Worm (Caenorhabditis elegans) whole organism, late embryonic: ENCODE data around the gene Y43F8A.1.

ENCODE experiments used
- C08G9.2 ChIP-seq: sonication (generic microtip); optimal IDR thresholded peaks from 2 replicates; lab custom pipeline; 2016; ENCODE audit warnings: mild to moderate bottlenecking, missing genetic modification characterization, moderate library complexity, missing compliant biosample characterization
- C38D4.7 ChIP-seq: fragments of 200-800 bp; sonication (Bioruptor generic); optimal IDR thresholded peaks from 2 replicates; lab custom pipeline; 2018; ENCODE audit warnings: mild to moderate bottlenecking, missing genetic modification characterization, moderate library complexity, missing compliant biosample characterization
- F13H6.1 ChIP-seq: sonication (generic microtip); optimal IDR thresholded peaks from 2 replicates; lab custom pipeline; 2016; ENCODE audit warnings: missing genetic modification characterization, missing compliant biosample characterization
- K09A11.1 ChIP-seq: sonication (generic microtip); optimal IDR thresholded peaks from 2 replicates; lab custom pipeline; 2017; ENCODE audit warnings: antibody characterized with exemption, mild to moderate bottlenecking, missing genetic modification characterization, missing compliant biosample characterization; ENCODE audit not compliant: insufficient read depth
- ama-1 ChIP-seq: fragments of 150-350 bp; optimal IDR thresholded peaks from 2 replicates; lab custom pipeline; 2014
- ceh-19 ChIP-seq: fragments of 200-800 bp; sonication (Bioruptor generic); optimal IDR thresholded peaks from 2 replicates; lab custom pipeline; 2018; ENCODE audit warnings: mild to moderate bottlenecking, missing genetic modification characterization, missing compliant biosample characterization
- ceh-2 ChIP-seq: sonication (generic microtip); optimal IDR thresholded peaks from 2 replicates; lab custom pipeline; 2016; ENCODE audit warnings: missing genotype, missing genetic modification characterization, missing compliant biosample characterization
- ceh-22 ChIP-seq: sonication (generic microtip); optimal IDR thresholded peaks from 2 replicates; lab custom pipeline; 2017; ENCODE audit warnings: missing biosample characterization, missing genetic modification characterization
- ceh-34 ChIP-seq: sonication (generic microtip); optimal IDR thresholded peaks from 2 replicates; lab custom pipeline; 2016; ENCODE audit warnings: mild to moderate bottlenecking, missing genetic modification characterization, missing compliant biosample characterization
- ceh-45 ChIP-seq: fragments of 200-800 bp; sonication (Bioruptor generic); IDR thresholded peaks from 2 replicates; pipeline ENCODE4 v1.3.6; 2022; ENCODE audit warnings: missing genetic modification reagents, missing genetic modification characterization, missing compliant biosample characterization
- ceh-9 ChIP-seq: sonication (generic microtip); optimal IDR thresholded peaks from 2 replicates; lab custom pipeline; 2016; ENCODE audit warnings: mild to moderate bottlenecking, missing genetic modification characterization, inconsistent platforms, missing compliant biosample characterization
- dmd-4 ChIP-seq: sonication (generic microtip); optimal IDR thresholded peaks from 2 replicates; lab custom pipeline; 2016; ENCODE audit warnings: borderline replicate concordance, missing genetic modification characterization, missing compliant biosample characterization
- elt-2 ChIP-seq: sonication (generic microtip); optimal IDR thresholded peaks from 2 replicates; lab custom pipeline; 2016; ENCODE audit warnings: missing genetic modification reagents, missing genetic modification characterization, missing compliant biosample characterization
- eyg-1 ChIP-seq: sonication (generic microtip); optimal IDR thresholded peaks from 2 replicates; lab custom pipeline; 2016; ENCODE audit warnings: missing genotype, missing genetic modification characterization, missing compliant biosample characterization
- fax-1 ChIP-seq: sonication (generic microtip); optimal IDR thresholded peaks from 2 replicates; lab custom pipeline; 2016; ENCODE audit warnings: missing genotype, missing genetic modification characterization, missing compliant biosample characterization
- fkh-10 ChIP-seq: fragments of 150-350 bp; optimal IDR thresholded peaks from 2 replicates; lab custom pipeline; 2014; ENCODE audit warnings: missing biosample characterization, missing genetic modification reagents, missing genetic modification characterization
- gmeb-2 ChIP-seq: sonication (generic microtip); optimal IDR thresholded peaks from 2 replicates; lab custom pipeline; 2016; ENCODE audit warnings: missing genetic modification characterization, inconsistent platforms, missing compliant biosample characterization
- hlh-15 ChIP-seq: sonication (generic microtip); optimal IDR thresholded peaks from 2 replicates; lab custom pipeline; 2016; ENCODE audit warnings: missing genetic modification characterization, missing compliant biosample characterization
- madf-2 ChIP-seq: sonication (generic microtip); optimal IDR thresholded peaks from 2 replicates; lab custom pipeline; 2017; ENCODE audit warnings: missing genetic modification characterization, missing compliant biosample characterization
- nhr-11 ChIP-seq: fragments of 150-350 bp; optimal IDR thresholded peaks from 2 replicates; lab custom pipeline; 2014; ENCODE audit warnings: missing biosample characterization, missing genetic modification characterization
- pag-3 ChIP-seq: sonication (generic microtip); optimal IDR thresholded peaks from 2 replicates; lab custom pipeline; 2016; ENCODE audit warnings: missing compliant biosample characterization, missing genetic modification characterization, borderline replicate concordance
- pha-4 ChIP-seq: fragments of 150-350 bp; optimal IDR thresholded peaks from 2 replicates; lab custom pipeline; 2018; ENCODE audit warnings: missing biosample characterization, missing genetic modification reagents, missing genetic modification characterization
- rnt-1 ChIP-seq: sonication (generic microtip); optimal IDR thresholded peaks from 2 replicates; lab custom pipeline; 2016; ENCODE audit warnings: missing genetic modification characterization, missing compliant biosample characterization
- syd-9 ChIP-seq: sonication (generic microtip); optimal IDR thresholded peaks from 2 replicates; lab custom pipeline; 2016; ENCODE audit warnings: mild to moderate bottlenecking, missing genetic modification characterization, moderate library complexity, missing compliant biosample characterization
- tbx-2 ChIP-seq: sonication (generic microtip); optimal IDR thresholded peaks from 2 replicates; lab custom pipeline; 2016; ENCODE audit warnings: missing genetic modification characterization, missing compliant biosample characterization
- tbx-7 ChIP-seq: sonication (generic microtip); optimal IDR thresholded peaks from 2 replicates; lab custom pipeline; 2016; ENCODE audit warnings: missing genotype, missing genetic modification characterization, missing compliant biosample characterization
- ttx-3 ChIP-seq: sonication (generic microtip); optimal IDR thresholded peaks from 2 replicates; lab custom pipeline; 2016; ENCODE audit warnings: missing genetic modification reagents, missing genetic modification characterization, missing compliant biosample characterization
- unc-86 ChIP-seq: sonication (generic microtip); optimal IDR thresholded peaks from 2 replicates; lab custom pipeline; 2016; ENCODE audit warnings: missing genetic modification characterization, missing compliant biosample characterization
- zip-5 ChIP-seq: sonication (generic microtip); optimal IDR thresholded peaks from 2 replicates; lab custom pipeline; 2016; ENCODE audit warnings: missing genetic modification characterization, missing compliant biosample characterization

Y43F8A.1 gene

DNA sequence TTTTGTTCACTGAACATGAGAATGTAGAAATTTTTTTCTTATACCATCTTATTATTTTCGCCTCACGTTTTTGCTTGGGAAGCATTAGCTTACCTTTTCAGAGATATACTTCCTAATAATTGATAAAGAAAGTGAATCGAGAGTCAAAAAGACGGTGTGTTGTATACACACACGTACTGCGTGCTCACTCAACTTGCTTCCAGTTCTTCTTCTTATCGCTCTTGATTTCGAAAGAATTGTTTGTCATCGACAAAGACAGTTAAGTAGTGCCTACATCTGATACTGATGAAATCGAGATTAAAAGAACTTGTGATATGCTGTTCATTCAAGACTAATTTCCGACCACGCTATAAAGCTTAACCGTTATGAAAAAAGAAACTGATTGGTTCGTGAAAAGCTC, 40.4 kb downstream of the Y43F8A.1 start, which contains the start of gene C25F9.5:
Gene C25F9.5 (minus strand): TSS at position 195 of the 400 bp plus-strand sequence.
- TF ChIP-seq ceh-2 (tag; lab: Kevin White, UChicago) (no peak), fax-1 (tag; lab: Kevin White, UChicago) (no peak), rnt-1 (tag; lab: Kevin White, UChicago) (no peak), tbx-7 (tag; lab: Kevin White, UChicago) (no peak), pag-3 (tag; lab: Kevin White, UChicago) (no peak), syd-9 (tag; lab: Kevin White, UChicago) (no peak), nhr-11 (tag; lab: Kevin White, UChicago) (no peak), pha-4 (tag; lab: Kevin White, UChicago) (no peak), ceh-22 (no peak), zip-5 (tag; lab: Kevin White, UChicago) (no peak), tbx-2 (no peak)
- TF ChIP-seq, all 69 proteins: peak for 0

DNA sequence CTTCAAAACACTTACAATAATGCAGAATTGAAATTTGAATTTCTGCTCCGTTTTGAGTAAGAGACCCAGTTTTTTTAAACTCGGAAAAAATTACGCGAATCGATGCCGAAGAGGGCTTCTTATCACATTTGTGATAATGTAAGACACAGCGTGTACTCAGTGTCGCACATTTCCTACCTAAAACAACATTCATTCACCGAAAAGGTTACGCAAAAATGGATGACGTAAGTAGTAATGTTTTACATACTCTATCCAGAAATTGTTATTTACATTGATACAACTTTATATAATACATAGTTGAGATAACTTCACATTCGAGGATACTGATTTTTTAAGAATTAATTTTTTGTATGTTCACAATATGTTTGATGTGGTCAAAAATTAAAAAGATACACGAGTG, 46.2 kb downstream of the Y43F8A.1 start, which contains the start of the genes C25F9.4 and C25F9.9:
Gene C25F9.4 (minus strand): TSS at position 101 of the 400 bp plus-strand sequence.
Gene C25F9.9 (plus strand): TSS at position 137 of the 400 bp plus-strand sequence.
- TF ChIP-seq nhr-11 (tag; lab: Kevin White, UChicago) (no peak), C38D4.7 (GFP tag; lab: Kevin White, UChicago) (no peak), madf-2 (no peak), F13H6.1 (tag; lab: Kevin White, UChicago) (no peak), ama-1 (lab: Kevin White, UChicago) (no peak), ceh-9 (tag; lab: Kevin White, UChicago) (no peak), unc-86 (tag; lab: Kevin White, UChicago) (no peak), tbx-2 (no peak), fkh-10 (GFP tag; lab: Kevin White, UChicago) (no peak), ceh-34 (tag; lab: Kevin White, UChicago) (no peak), hlh-15 (tag; lab: Kevin White, UChicago) (no peak), rnt-1 (tag; lab: Kevin White, UChicago) (no peak)

DNA sequence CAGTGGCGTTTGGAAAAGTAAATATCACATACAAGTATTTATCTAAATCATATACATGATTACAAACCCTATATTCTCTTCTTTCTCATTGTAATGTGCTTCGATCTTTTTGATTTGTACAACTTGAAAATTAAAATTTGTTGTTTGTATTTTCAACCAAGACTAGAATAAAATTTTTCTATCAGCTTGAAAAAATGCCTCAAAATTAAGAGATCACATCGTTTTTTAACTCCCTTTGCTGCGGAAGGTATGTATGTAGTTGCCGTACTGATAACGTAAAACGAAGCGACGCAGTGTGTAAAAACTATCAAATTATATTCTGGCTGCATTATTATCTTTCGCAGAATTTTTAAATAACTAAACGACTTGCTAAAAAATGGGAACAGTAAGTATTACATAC, 47.5 kb downstream of the Y43F8A.1 start, which contains the start of gene C25F9.15:
Gene C25F9.15 (plus strand): TSS at position 301 of the 400 bp plus-strand sequence.
- TF ChIP-seq F13H6.1 (tag; lab: Kevin White, UChicago): no peak
- no peak for TF ChIP-seq pag-3 (tag; lab: Kevin White, UChicago)
- no peak for TF ChIP-seq K09A11.1 (tag; lab: Kevin White, UChicago)
- TF ChIP-seq zip-5 (tag; lab: Kevin White, UChicago): no peak
- no peak for TF ChIP-seq ceh-2 (tag; lab: Kevin White, UChicago)
- no peak for TF ChIP-seq C08G9.2 (tag; lab: Kevin White, UChicago)
- no peak for TF ChIP-seq elt-2 (tag; lab: Kevin White, UChicago)
- TF ChIP-seq ceh-45: no peak
- TF ChIP-seq dmd-4 (tag; lab: Kevin White, UChicago): no peak
- no peak for TF ChIP-seq C38D4.7 (GFP tag; lab: Kevin White, UChicago)
- no peak for TF ChIP-seq ceh-19 (GFP tag; lab: Kevin White, UChicago)
- no peak for TF ChIP-seq eyg-1 (tag; lab: Kevin White, UChicago)
- TF ChIP-seq tbx-7 (tag; lab: Kevin White, UChicago): no peak
- no peak for TF ChIP-seq ttx-3 (tag; lab: Kevin White, UChicago)
- no peak for TF ChIP-seq gmeb-2 (tag; lab: Kevin White, UChicago)
